Worm (Caenorhabditis elegans): Measurements from ENCODE around the gene Y39E4B.5.

Y39E4B.5 gene

ce11 chrIII:13169464-13169966, at the start of gene Y39E4B.5, which contains the start of gene snpc-1.2:
Y39E4B.5 (plus strand) TSS chrIII:13169916.
snpc-1.2 (minus strand) TSS chrIII:13169541.
- TF ChIP-seq F13C5.2 (tag; optimal IDR thresholded peaks at IDR 0.05) = no peak

ce11 chrIII:13123440-13123839, 46.3 kb upstream of the Y39E4B.5 start:
- TF ChIP-seq aly-1 (tag; optimal IDR thresholded peaks at IDR 0.05) (no peak), hnd-1 (tag; optimal IDR thresholded peaks at IDR 0.05) (no peak), ama-1 (optimal IDR thresholded peaks at IDR 0.05) (no peak), scrt-1 (GFP tag; IDR thresholded peaks at IDR 0.05) (no peak), hmg-4 (GFP tag; optimal IDR thresholded peaks at IDR 0.05) (no peak), ets-7 (tag; optimal IDR thresholded peaks at IDR 0.05) (no peak), sea-1 (GFP tag; conservative IDR thresholded peaks at IDR 0.05) (no peak), F13C5.2 (tag; optimal IDR thresholded peaks at IDR 0.05) (no peak), tbx-37 (GFP tag; conservative IDR thresholded peaks at IDR 0.05) (no peak), B0310.2 (tag; optimal IDR thresholded peaks at IDR 0.05) (no peak), ceh-36 (tag; optimal IDR thresholded peaks at IDR 0.05) (no peak), hmbx-1 (tag; optimal IDR thresholded peaks at IDR 0.05) (no peak), ceh-13 (GFP tag; optimal IDR thresholded peaks at IDR 0.05) (no peak), tbx-11 (GFP tag; IDR thresholded peaks at IDR 0.05) (no peak), pes-1 (GFP tag; IDR thresholded peaks at IDR 0.05) (no peak), tra-4 (tag; optimal IDR thresholded peaks at IDR 0.05) (no peak), flt-1 (GFP tag; IDR thresholded peaks at IDR 0.05) (no peak)

- no peak for TF ChIP-seq B0310.2 (tag; optimal IDR thresholded peaks at IDR 0.05)
- TF ChIP-seq flt-1 (GFP tag; IDR thresholded peaks at IDR 0.05) = no peak
- no peak for TF ChIP-seq tra-4 (tag; optimal IDR thresholded peaks at IDR 0.05)
- no peak for TF ChIP-seq hmg-4 (GFP tag; optimal IDR thresholded peaks at IDR 0.05)
- no peak for TF ChIP-seq hmbx-1 (tag; optimal IDR thresholded peaks at IDR 0.05)
- no peak for TF ChIP-seq hnd-1 (tag; optimal IDR thresholded peaks at IDR 0.05)
Measured at ce11 chrIII:13127157-13127556, 42.6 kb upstream of the Y39E4B.5 start.

- TF ChIP-seq hmbx-1 (tag; optimal IDR thresholded peaks at IDR 0.05) = no peak
- no peak for TF ChIP-seq flt-1 (GFP tag; IDR thresholded peaks at IDR 0.05)
- TF ChIP-seq sea-1 (GFP tag; conservative IDR thresholded peaks at IDR 0.05) = no peak
- no peak for TF ChIP-seq ceh-36 (tag; optimal IDR thresholded peaks at IDR 0.05)
- no peak for TF ChIP-seq tbx-37 (GFP tag; conservative IDR thresholded peaks at IDR 0.05)
- TF ChIP-seq pes-1 (GFP tag; IDR thresholded peaks at IDR 0.05) = no peak
- no peak for TF ChIP-seq hmg-4 (GFP tag; optimal IDR thresholded peaks at IDR 0.05)
- no peak for TF ChIP-seq tbx-11 (GFP tag; IDR thresholded peaks at IDR 0.05)
- TF ChIP-seq scrt-1 (GFP tag; IDR thresholded peaks at IDR 0.05) = no peak
Measured at ce11 chrIII:13131220-13131619, 38.5 kb upstream of the Y39E4B.5 start.

- TF ChIP-seq ceh-13 (GFP tag; optimal IDR thresholded peaks at IDR 0.05) = no peak
- no peak for TF ChIP-seq flt-1 (GFP tag; IDR thresholded peaks at IDR 0.05)
- TF ChIP-seq pes-1 (GFP tag; IDR thresholded peaks at IDR 0.05) = no peak
- no peak for TF ChIP-seq hmbx-1 (tag; optimal IDR thresholded peaks at IDR 0.05)
- TF ChIP-seq aly-1 (tag; optimal IDR thresholded peaks at IDR 0.05) = no peak
- no peak for TF ChIP-seq ama-1 (optimal IDR thresholded peaks at IDR 0.05)
- no peak for TF ChIP-seq B0310.2 (tag; optimal IDR thresholded peaks at IDR 0.05)
- no peak for TF ChIP-seq F13C5.2 (tag; optimal IDR thresholded peaks at IDR 0.05)
- no peak for TF ChIP-seq ets-7 (tag; optimal IDR thresholded peaks at IDR 0.05)
- TF ChIP-seq sea-1 (GFP tag; conservative IDR thresholded peaks at IDR 0.05) = no peak
- TF ChIP-seq hmg-4 (GFP tag; optimal IDR thresholded peaks at IDR 0.05) = no peak
- no peak for TF ChIP-seq tbx-11 (GFP tag; IDR thresholded peaks at IDR 0.05)
- no peak for TF ChIP-seq hnd-1 (tag; optimal IDR thresholded peaks at IDR 0.05)
- no peak for TF ChIP-seq ceh-36 (tag; optimal IDR thresholded peaks at IDR 0.05)
- no peak for TF ChIP-seq tra-4 (tag; optimal IDR thresholded peaks at IDR 0.05)
- TF ChIP-seq scrt-1 (GFP tag; IDR thresholded peaks at IDR 0.05) = no peak
- no peak for TF ChIP-seq tbx-37 (GFP tag; conservative IDR thresholded peaks at IDR 0.05)
Measured at ce11 chrIII:13139301-13139700, 30.4 kb upstream of the Y39E4B.5 start, which contains the start of gene bre-2. bre-2 (minus strand) TSS chrIII:13139626.

ce11 chrIII:13151765-13152164, 18.0 kb upstream of the Y39E4B.5 start:
- TF ChIP-seq ama-1 (optimal IDR thresholded peaks at IDR 0.05) (no peak), flt-1 (GFP tag; IDR thresholded peaks at IDR 0.05) (no peak), hnd-1 (tag; optimal IDR thresholded peaks at IDR 0.05) (no peak), hmg-4 (GFP tag; optimal IDR thresholded peaks at IDR 0.05) (no peak), scrt-1 (GFP tag; IDR thresholded peaks at IDR 0.05) (no peak), ets-7 (tag; optimal IDR thresholded peaks at IDR 0.05) (no peak), ceh-13 (GFP tag; optimal IDR thresholded peaks at IDR 0.05) (no peak), tbx-37 (GFP tag; conservative IDR thresholded peaks at IDR 0.05) (no peak), sea-1 (GFP tag; conservative IDR thresholded peaks at IDR 0.05) (no peak), ceh-36 (tag; optimal IDR thresholded peaks at IDR 0.05) (no peak), aly-1 (tag; optimal IDR thresholded peaks at IDR 0.05) (no peak), pes-1 (GFP tag; IDR thresholded peaks at IDR 0.05) (no peak), hmbx-1 (tag; optimal IDR thresholded peaks at IDR 0.05) (no peak)

ce11 chrIII:13152697-13153391, 16.9 kb upstream of the Y39E4B.5 start, which contains the start of gene Y39E4B.10:
Y39E4B.10 (minus strand) TSS chrIII:13152858.
- no peak for TF ChIP-seq F13C5.2 (tag; optimal IDR thresholded peaks at IDR 0.05)

ce11 chrIII:13153517-13153916, 16.2 kb upstream of the Y39E4B.5 start, which contains the start of gene abce-1:
abce-1 (plus strand) TSS chrIII:13153817.
- no peak for TF ChIP-seq hmg-4 (GFP tag; optimal IDR thresholded peaks at IDR 0.05)
- no peak for TF ChIP-seq ama-1 (optimal IDR thresholded peaks at IDR 0.05)
- TF ChIP-seq scrt-1 (GFP tag; IDR thresholded peaks at IDR 0.05) = no peak
- no peak for TF ChIP-seq tbx-11 (GFP tag; IDR thresholded peaks at IDR 0.05)
- TF ChIP-seq ceh-13 (GFP tag; optimal IDR thresholded peaks at IDR 0.05) = no peak
- no peak for TF ChIP-seq sea-1 (GFP tag; conservative IDR thresholded peaks at IDR 0.05)
- TF ChIP-seq aly-1 (tag; optimal IDR thresholded peaks at IDR 0.05) = no peak
- TF ChIP-seq tra-4 (tag; optimal IDR thresholded peaks at IDR 0.05) = no peak
- TF ChIP-seq hmbx-1 (tag; optimal IDR thresholded peaks at IDR 0.05) = no peak
- no peak for TF ChIP-seq ceh-36 (tag; optimal IDR thresholded peaks at IDR 0.05)
- no peak for TF ChIP-seq pes-1 (GFP tag; IDR thresholded peaks at IDR 0.05)
- TF ChIP-seq hnd-1 (tag; optimal IDR thresholded peaks at IDR 0.05) = no peak
- no peak for TF ChIP-seq ets-7 (tag; optimal IDR thresholded peaks at IDR 0.05)
- TF ChIP-seq flt-1 (GFP tag; IDR thresholded peaks at IDR 0.05) = no peak
- no peak for TF ChIP-seq B0310.2 (tag; optimal IDR thresholded peaks at IDR 0.05)
- no peak for TF ChIP-seq tbx-37 (GFP tag; conservative IDR thresholded peaks at IDR 0.05)
